Fruit fly (Drosophila melanogaster): ENCODE data around the gene CG42762.

CG42762 gene

DNA sequence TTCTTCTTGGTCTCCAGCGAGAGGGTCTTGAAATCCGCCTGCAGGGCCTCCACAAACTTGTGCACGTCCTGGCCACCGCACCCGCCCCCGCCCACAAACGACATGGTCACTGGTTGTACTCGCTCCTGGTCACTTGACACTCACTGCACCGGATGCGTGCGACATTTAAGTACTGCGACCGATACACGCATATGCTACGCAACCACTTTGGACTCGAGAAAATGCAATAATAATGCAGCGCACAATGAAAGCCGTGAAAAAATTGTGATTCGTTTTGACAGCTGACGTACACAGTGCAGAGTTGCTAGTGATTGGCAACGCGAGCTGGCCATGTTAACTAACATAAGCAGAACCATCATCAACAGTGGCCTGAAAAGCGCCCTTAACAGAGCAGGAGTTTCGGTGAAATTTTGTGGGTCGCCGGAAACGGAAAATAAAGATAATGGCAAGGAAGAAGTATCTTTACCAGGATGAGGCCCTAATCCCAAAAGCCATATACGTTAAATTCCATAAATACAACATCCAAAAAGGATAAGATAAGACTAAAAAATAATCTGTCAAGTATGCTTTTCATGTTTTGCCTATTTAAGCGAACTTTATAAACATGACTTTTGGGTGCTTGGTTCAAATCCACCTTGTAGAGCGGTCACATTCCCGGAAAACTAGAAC lies 20.0 kb downstream of the CG42762 start, which contains the start of the genes mon2 and CG8673:
Gene mon2, minus strand, starts transcription at position 300 of the 669 bp plus-strand sequence.
Gene CG8673, plus strand, starts transcription at position 619 of the 669 bp plus-strand sequence.
- TF ChIP-seq woc (GFP tag; optimal IDR thresholded peaks at IDR 0.05): no peak
- TF ChIP-seq dmrt93B (GFP tag; optimal IDR thresholded peaks at IDR 0.05): no peak
- no peak for TF ChIP-seq Mio (GFP tag; optimal IDR thresholded peaks at IDR 0.05)
- TF ChIP-seq lola (GFP tag; optimal IDR thresholded peaks at IDR 0.05): no peak
- no peak for TF ChIP-seq Sp1 (GFP tag; optimal IDR thresholded peaks at IDR 0.05)
- no peak for TF ChIP-seq usp (GFP tag; optimal IDR thresholded peaks at IDR 0.05)
- TF ChIP-seq sv (GFP tag; optimal IDR thresholded peaks at IDR 0.05): no peak
- TF ChIP-seq N (GFP tag; optimal IDR thresholded peaks at IDR 0.05): no peak
- no peak for TF ChIP-seq rgr (GFP tag; optimal IDR thresholded peaks at IDR 0.05)
- TF ChIP-seq Vsx2 (GFP tag; optimal IDR thresholded peaks at IDR 0.05; ENCODE audit: partially characterized antibody): no peak
- no peak for TF ChIP-seq sage (GFP tag; optimal IDR thresholded peaks at IDR 0.05)
- no peak for TF ChIP-seq Rel (GFP tag; optimal IDR thresholded peaks at IDR 0.05)
- no peak for TF ChIP-seq Rel (tag; optimal IDR thresholded peaks at IDR 0.05)
- no peak for TF ChIP-seq HLH106 (tag; optimal IDR thresholded peaks at IDR 0.05)
- TF ChIP-seq fru (GFP tag; optimal IDR thresholded peaks at IDR 0.05): no peak

DNA sequence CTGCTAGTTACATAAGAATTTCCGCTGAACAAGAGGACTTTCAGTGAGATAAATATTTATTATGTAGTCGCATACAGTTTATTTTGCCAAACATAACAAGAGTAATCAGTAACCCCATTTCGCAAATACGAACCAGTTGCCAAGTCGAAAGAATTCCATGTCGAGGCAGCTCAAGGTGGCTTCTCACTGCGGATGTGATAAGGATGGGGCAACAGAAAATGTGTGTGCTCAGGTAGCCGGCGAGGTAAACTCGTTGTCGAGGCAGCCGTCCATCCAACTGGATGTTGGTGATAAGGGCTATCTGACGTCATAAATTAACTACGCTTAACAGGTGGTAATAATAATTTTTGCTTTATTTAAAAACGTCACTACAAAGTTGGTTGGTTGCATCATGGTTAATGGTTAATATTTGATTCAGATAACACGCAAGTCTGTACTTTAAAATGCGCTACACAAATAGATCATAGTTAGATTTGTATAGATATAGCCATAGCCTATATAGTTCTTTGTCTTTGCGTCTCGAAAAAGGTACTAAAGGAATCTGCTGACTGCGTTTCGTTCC lies 27.1 kb downstream of the CG42762 start:
- TF ChIP-seq sage (GFP tag; optimal IDR thresholded peaks at IDR 0.05) (no peak), psq (GFP tag; optimal IDR thresholded peaks at IDR 0.05) (no peak), Vsx2 (GFP tag; optimal IDR thresholded peaks at IDR 0.05; ENCODE audit: partially characterized antibody) (no peak), N (GFP tag; optimal IDR thresholded peaks at IDR 0.05) (no peak)

DNA sequence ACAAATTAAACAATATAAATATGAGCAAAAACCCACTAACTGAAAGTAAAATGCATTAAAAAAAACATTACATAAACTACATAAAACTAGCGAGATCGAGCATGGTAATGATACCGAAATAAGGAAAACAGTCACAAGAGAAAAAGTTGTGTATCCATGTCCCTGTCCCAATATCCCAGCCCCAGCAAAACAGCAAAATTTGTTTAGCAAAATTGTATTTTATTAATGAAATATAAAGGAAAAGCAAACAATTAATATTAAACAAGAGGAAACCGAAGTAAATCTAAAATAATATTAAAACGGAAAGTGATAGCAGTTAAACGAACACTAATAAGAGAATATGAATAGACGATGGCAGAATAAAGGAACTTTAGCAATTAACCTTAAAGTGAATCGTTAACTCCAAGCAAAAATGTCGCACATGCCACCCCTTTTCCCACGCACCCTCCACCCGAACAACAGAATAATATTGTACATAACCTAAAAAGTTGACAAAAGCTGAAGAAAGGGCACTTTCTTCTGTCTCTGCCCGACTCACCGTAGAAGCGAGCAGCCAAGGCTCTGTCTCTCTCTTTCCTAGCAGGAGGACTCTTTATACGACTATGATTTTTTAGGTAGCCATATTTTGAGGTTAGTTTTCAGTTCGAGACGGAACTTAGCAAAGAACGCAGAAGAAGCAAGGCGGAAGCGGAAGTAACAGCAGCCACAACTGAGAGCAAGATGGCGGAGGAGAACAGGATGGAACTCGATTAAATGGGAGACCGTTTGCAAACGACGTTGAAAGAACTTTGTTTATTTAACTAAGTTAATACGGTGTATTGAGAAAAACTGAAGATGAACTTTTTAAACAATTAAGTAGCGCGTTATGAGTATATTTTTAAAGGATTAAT lies 33.1 kb downstream of the CG42762 start:
- no peak for TF ChIP-seq OdsH (GFP tag; optimal IDR thresholded peaks at IDR 0.05)
- TF ChIP-seq Abd-B (GFP tag; optimal IDR thresholded peaks at IDR 0.05): no peak
- no peak for TF ChIP-seq sv (GFP tag; optimal IDR thresholded peaks at IDR 0.05)
- no peak for TF ChIP-seq Hr83 (GFP tag; optimal IDR thresholded peaks at IDR 0.05; ENCODE audit: poor library complexity, severe bottlenecking)
- no peak for TF ChIP-seq Mio (GFP tag; optimal IDR thresholded peaks at IDR 0.05)
- TF ChIP-seq GATAd (GFP tag; optimal IDR thresholded peaks at IDR 0.05): no peak
- no peak for TF ChIP-seq psq (GFP tag; optimal IDR thresholded peaks at IDR 0.05)
- no peak for TF ChIP-seq woc (GFP tag; optimal IDR thresholded peaks at IDR 0.05)
- TF ChIP-seq Jra (GFP tag; optimal IDR thresholded peaks at IDR 0.05): no peak
- no peak for TF ChIP-seq tai (GFP tag; optimal IDR thresholded peaks at IDR 0.05)
- TF ChIP-seq lola (GFP tag; optimal IDR thresholded peaks at IDR 0.05): no peak
- TF ChIP-seq foxo (GFP tag; optimal IDR thresholded peaks at IDR 0.05): no peak
- TF ChIP-seq Hnf4 (GFP tag; optimal IDR thresholded peaks at IDR 0.05): no peak
- TF ChIP-seq Dif (GFP tag; optimal IDR thresholded peaks at IDR 0.05; ENCODE audit: partially characterized antibody): no peak
- TF ChIP-seq HLH106 (tag; optimal IDR thresholded peaks at IDR 0.05): no peak
- TF ChIP-seq N (GFP tag; optimal IDR thresholded peaks at IDR 0.05): no peak
- no peak for TF ChIP-seq dsf (GFP tag; optimal IDR thresholded peaks at IDR 0.05; ENCODE audit: borderline replicate concordance)
- TF ChIP-seq CG9705 (GFP tag; optimal IDR thresholded peaks at IDR 0.05): no peak

DNA sequence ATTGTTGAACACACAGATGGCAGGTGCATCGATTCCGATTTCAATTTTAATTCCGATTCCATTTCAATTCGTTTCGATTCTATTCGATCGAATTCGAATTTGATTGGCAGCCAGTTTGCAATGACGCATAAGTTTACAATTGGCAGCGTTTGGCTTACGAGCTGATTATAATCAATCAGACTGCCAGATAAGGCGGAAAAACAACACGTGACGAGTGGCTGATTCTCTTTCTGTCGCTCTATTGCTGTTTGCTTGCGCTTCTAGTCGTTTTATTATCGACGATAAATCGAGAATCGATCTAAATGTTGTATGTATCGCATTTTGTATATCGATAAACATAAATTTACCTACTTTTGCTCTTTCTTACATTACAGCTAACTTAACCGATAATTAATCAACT lies 39.1 kb downstream of the CG42762 start:
- no peak for TF ChIP-seq dmrt93B (GFP tag; optimal IDR thresholded peaks at IDR 0.05)

- no peak for TF ChIP-seq brk (GFP tag; optimal IDR thresholded peaks at IDR 0.05)
- TF ChIP-seq sv (GFP tag; optimal IDR thresholded peaks at IDR 0.05): no peak
- no peak for TF ChIP-seq tai (GFP tag; optimal IDR thresholded peaks at IDR 0.05)
- TF ChIP-seq dl (GFP tag; optimal IDR thresholded peaks at IDR 0.05; ENCODE audit: insufficient read depth in 1 of 2, partially characterized antibody in 2 of 2): peak in 1 of 2 experiments; percentile 47
- TF ChIP-seq Jra (GFP tag; optimal IDR thresholded peaks at IDR 0.05): no peak
- TF ChIP-seq Dif (GFP tag; optimal IDR thresholded peaks at IDR 0.05; ENCODE audit: partially characterized antibody): peak; percentile 65
- no peak for TF ChIP-seq woc (GFP tag; optimal IDR thresholded peaks at IDR 0.05)
- no peak for TF ChIP-seq lola (GFP tag; optimal IDR thresholded peaks at IDR 0.05)
- TF ChIP-seq sage (GFP tag; optimal IDR thresholded peaks at IDR 0.05): no peak
- TF ChIP-seq CG32264 (GFP tag; optimal IDR thresholded peaks at IDR 0.05): no peak
- TF ChIP-seq Vsx2 (GFP tag; optimal IDR thresholded peaks at IDR 0.05; ENCODE audit: partially characterized antibody): peak; percentile 97
- TF ChIP-seq dmrt93B (GFP tag; optimal IDR thresholded peaks at IDR 0.05): no peak
- no peak for TF ChIP-seq Myc (optimal IDR thresholded peaks at IDR 0.05)
- no peak for TF ChIP-seq psq (GFP tag; optimal IDR thresholded peaks at IDR 0.05)
- no peak for TF ChIP-seq HLH106 (tag; optimal IDR thresholded peaks at IDR 0.05)
- TF ChIP-seq h (GFP tag; optimal IDR thresholded peaks at IDR 0.05): no peak
- no peak for TF ChIP-seq Hr78 (GFP tag; optimal IDR thresholded peaks at IDR 0.05)
- TF ChIP-seq usp (GFP tag; optimal IDR thresholded peaks at IDR 0.05): no peak
Observed at dm6 chr2L:8104094-8104493, 39.8 kb downstream of the CG42762 start.
